Worm (Caenorhabditis elegans) whole organism, midembryonic: ENCODE results near the gene W07E11.1.

ENCODE experiments used
- T22C8.4 ChIP-seq: fragments of 200-800 bp; sonication (Bioruptor generic); IDR thresholded peaks from 2 replicates; pipeline ENCODE4 v1.3.6; 2022; ENCODE audit warnings: missing genetic modification characterization, missing compliant biosample characterization
- cog-1 ChIP-seq: sonication (generic microtip); optimal IDR thresholded peaks from 2 replicates; lab custom pipeline; 2016; ENCODE audit warnings: missing genetic modification characterization, missing compliant biosample characterization
- flt-1 ChIP-seq: fragments of 200-800 bp; sonication (Bioruptor generic); IDR thresholded peaks from 2 replicates; pipeline ENCODE4 v1.3.6; 2022; ENCODE audit warnings: missing genetic modification characterization, missing compliant biosample characterization
- klf-2 ChIP-seq: fragments of 200-800 bp; sonication (Bioruptor generic); conservative IDR thresholded peaks from 2 replicates; pipeline ENCODE4 v1.3.6; 2022; ENCODE audit warnings: missing genetic modification reagents, missing genetic modification characterization, missing compliant biosample characterization
- med-1 ChIP-seq: sonication (generic microtip); optimal IDR thresholded peaks from 2 replicates; lab custom pipeline; 2017; ENCODE audit warnings: missing genetic modification characterization, mild to moderate bottlenecking, missing compliant biosample characterization, antibody characterized with exemption, missing genetic modification reagents; ENCODE audit not compliant: insufficient read depth
- ref-1 ChIP-seq: fragments of 200-800 bp; sonication (Bioruptor generic); conservative IDR thresholded peaks from 2 replicates; pipeline ENCODE4 v1.3.6; 2022; ENCODE audit warnings: missing genetic modification reagents, missing genetic modification characterization, missing compliant biosample characterization
- tab-1 ChIP-seq: fragments of 200-800 bp; sonication (Bioruptor generic); IDR thresholded peaks from 2 replicates; pipeline ENCODE4 v1.3.6; 2022; ENCODE audit warnings: missing genetic modification characterization, missing compliant biosample characterization
- ztf-23 ChIP-seq: fragments of 200-800 bp; sonication (Bioruptor generic); IDR thresholded peaks from 2 replicates; pipeline ENCODE4 v1.3.6; 2022; ENCODE audit warnings: missing genetic modification reagents, missing genetic modification characterization, missing compliant biosample characterization
- ztf-29 ChIP-seq: fragments of 200-800 bp; sonication (Bioruptor generic); IDR thresholded peaks from 2 replicates; pipeline ENCODE4 v1.3.6; 2022; ENCODE audit warnings: missing genetic modification reagents, missing genetic modification characterization, missing compliant biosample characterization

W07E11.1 gene

ce11 chrX:10087866-10088265 is 3.4 kb downstream of the W07E11.1 start, which contains the start of gene flp-28:
Gene flp-28 (minus strand): TSS chrX:10087966.
- TF ChIP-seq ref-1 (GFP tag; lab: Robert Waterston, UW): no peak
- TF ChIP-seq ztf-29 (GFP tag; lab: Robert Waterston, UW): no peak
- no peak for TF ChIP-seq klf-2
- TF ChIP-seq med-1: no peak
- TF ChIP-seq cog-1 (tag; lab: Kevin White, UChicago): no peak
- no peak for TF ChIP-seq ztf-23
- no peak for TF ChIP-seq T22C8.4 (GFP tag; lab: Robert Waterston, UW)
- TF ChIP-seq flt-1 (GFP tag; lab: Robert Waterston, UW): no peak
- no peak for TF ChIP-seq tab-1 (GFP tag; lab: Robert Waterston, UW)

DNA sequence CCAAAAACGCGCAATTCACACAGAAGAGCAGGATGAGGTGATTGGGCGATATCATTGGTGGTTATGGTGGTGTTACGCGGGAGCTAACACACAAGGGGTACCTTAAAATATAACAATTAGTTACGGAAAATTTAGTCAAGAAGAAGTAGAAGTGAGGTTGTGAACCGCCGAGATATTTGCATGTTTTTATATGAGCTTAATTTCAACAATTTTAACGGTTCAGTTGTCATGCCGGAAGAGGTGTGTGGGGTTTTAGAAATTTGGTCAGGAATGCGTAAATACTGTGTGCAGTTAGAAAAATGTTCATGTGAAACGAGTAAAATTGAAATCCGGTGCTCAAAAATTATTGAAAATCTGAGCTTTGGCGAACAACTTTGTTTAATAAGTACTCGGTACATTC is 8.4 kb downstream of the W07E11.1 start, which contains the start of gene flp-3:
Gene flp-3 (minus strand): TSS at position 101 of the 400 bp plus-strand sequence.
- TF ChIP-seq flt-1 (GFP tag; lab: Robert Waterston, UW) (no peak), tab-1 (GFP tag; lab: Robert Waterston, UW) (no peak), ref-1 (GFP tag; lab: Robert Waterston, UW) (no peak)

- TF ChIP-seq flt-1 (GFP tag; lab: Robert Waterston, UW) (no peak), med-1 (no peak), ref-1 (GFP tag; lab: Robert Waterston, UW) (no peak), ztf-29 (GFP tag; lab: Robert Waterston, UW) (no peak), klf-2 (no peak), tab-1 (GFP tag; lab: Robert Waterston, UW) (no peak), cog-1 (tag; lab: Kevin White, UChicago) (no peak), ztf-23 (no peak)
These were observed 10.7 kb downstream of the W07E11.1 start, which contains the start of gene flp-2 for ce11 chrX:10095145-10095544. Gene flp-2 (minus strand): TSS chrX:10095245.

DNA sequence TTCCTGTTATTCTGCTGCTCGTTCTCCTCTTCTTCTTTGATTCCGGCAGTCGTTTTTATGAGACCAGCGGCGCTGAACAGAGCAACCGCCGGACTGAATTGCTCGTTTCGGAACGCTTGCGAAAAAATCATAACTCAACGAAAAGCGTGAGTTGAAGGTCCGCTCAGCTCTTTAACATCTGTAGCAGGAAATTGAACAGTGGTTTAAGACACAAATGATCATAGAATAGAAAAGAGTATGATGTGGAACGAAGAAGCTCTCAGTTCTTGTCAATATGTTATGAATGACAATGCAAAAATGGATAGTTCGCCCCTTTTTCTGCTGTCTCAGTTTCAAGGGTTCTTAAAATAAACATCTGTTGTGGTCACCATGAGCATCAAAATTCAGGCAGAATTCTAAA is 29.3 kb downstream of the W07E11.1 start:
- no peak for TF ChIP-seq klf-2
- no peak for TF ChIP-seq ztf-29 (GFP tag; lab: Robert Waterston, UW)
- TF ChIP-seq T22C8.4 (GFP tag; lab: Robert Waterston, UW): no peak
- no peak for TF ChIP-seq ztf-23
- TF ChIP-seq flt-1 (GFP tag; lab: Robert Waterston, UW): no peak
- TF ChIP-seq ref-1 (GFP tag; lab: Robert Waterston, UW): no peak
- no peak for TF ChIP-seq tab-1 (GFP tag; lab: Robert Waterston, UW)
- no peak for TF ChIP-seq med-1
- no peak for TF ChIP-seq cog-1 (tag; lab: Kevin White, UChicago)

ce11 chrX:10123015-10123414 is 38.6 kb downstream of the W07E11.1 start:
- TF ChIP-seq ref-1 (GFP tag; lab: Robert Waterston, UW): no peak
- TF ChIP-seq T22C8.4 (GFP tag; lab: Robert Waterston, UW): no peak
- no peak for TF ChIP-seq flt-1 (GFP tag; lab: Robert Waterston, UW)
- no peak for TF ChIP-seq med-1
- no peak for TF ChIP-seq tab-1 (GFP tag; lab: Robert Waterston, UW)
- no peak for TF ChIP-seq ztf-23
- no peak for TF ChIP-seq klf-2
- no peak for TF ChIP-seq cog-1 (tag; lab: Kevin White, UChicago)

DNA sequence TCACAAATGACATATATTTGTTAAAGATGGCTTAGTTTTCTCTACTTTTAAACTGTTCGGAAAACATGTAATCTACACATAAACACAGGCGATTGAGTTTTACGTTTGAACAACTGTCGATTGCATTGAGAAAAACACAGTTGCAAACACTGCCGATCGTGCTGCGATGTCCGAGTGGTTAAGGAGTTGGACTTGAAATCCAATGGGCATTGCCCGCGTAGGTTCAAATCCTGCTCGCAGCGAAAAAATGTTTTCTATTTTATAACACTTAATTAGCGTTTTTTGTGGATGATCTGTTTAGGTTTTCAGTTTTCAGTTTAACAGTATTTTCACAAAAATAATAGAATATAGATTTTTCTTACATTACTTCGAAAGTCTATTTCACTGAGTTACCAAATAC is 39.9 kb downstream of the W07E11.1 start:
- TF ChIP-seq flt-1 (GFP tag; lab: Robert Waterston, UW): no peak
- no peak for TF ChIP-seq ztf-23
- no peak for TF ChIP-seq ref-1 (GFP tag; lab: Robert Waterston, UW)
- TF ChIP-seq med-1: no peak
- no peak for TF ChIP-seq klf-2
- TF ChIP-seq tab-1 (GFP tag; lab: Robert Waterston, UW): no peak
- no peak for TF ChIP-seq ztf-29 (GFP tag; lab: Robert Waterston, UW)
- TF ChIP-seq T22C8.4 (GFP tag; lab: Robert Waterston, UW): no peak
- TF ChIP-seq cog-1 (tag; lab: Kevin White, UChicago): no peak

ce11 chrX:10130159-10130558 is 45.7 kb downstream of the W07E11.1 start:
- TF ChIP-seq ztf-29 (GFP tag; lab: Robert Waterston, UW) (no peak), T22C8.4 (GFP tag; lab: Robert Waterston, UW) (no peak), tab-1 (GFP tag; lab: Robert Waterston, UW) (no peak), klf-2 (no peak), ref-1 (GFP tag; lab: Robert Waterston, UW) (no peak), cog-1 (tag; lab: Kevin White, UChicago) (no peak), med-1 (no peak), ztf-23 (no peak), flt-1 (GFP tag; lab: Robert Waterston, UW) (no peak)

- TF ChIP-seq ztf-29 (GFP tag; lab: Robert Waterston, UW) (peak; percentile 41; the same call in 1 of the 2 replicates), ztf-23 (peak; percentile 89), tab-1 (GFP tag; lab: Robert Waterston, UW) (peak; percentile 94), med-1 (peak; percentile 32), T22C8.4 (GFP tag; lab: Robert Waterston, UW) (peak; percentile 91), ref-1 (GFP tag; lab: Robert Waterston, UW) (peak; percentile 83), flt-1 (GFP tag; lab: Robert Waterston, UW) (peak; percentile 93), klf-2 (peak; percentile 93), cog-1 (tag; lab: Kevin White, UChicago) (peak; percentile 68)
These were observed 48.2 kb downstream of the W07E11.1 start for ce11 chrX:10132546-10133032.

ce11 chrX:10133082-10133481 is 48.7 kb downstream of the W07E11.1 start, which contains the start of gene unc-58:
Gene unc-58 (minus strand): TSS chrX:10133182.
- no peak for TF ChIP-seq klf-2
- no peak for TF ChIP-seq ztf-23
- TF ChIP-seq T22C8.4 (GFP tag; lab: Robert Waterston, UW): no peak
- no peak for TF ChIP-seq tab-1 (GFP tag; lab: Robert Waterston, UW)
- no peak for TF ChIP-seq flt-1 (GFP tag; lab: Robert Waterston, UW)
- TF ChIP-seq ref-1 (GFP tag; lab: Robert Waterston, UW): no peak
- no peak for TF ChIP-seq med-1
- no peak for TF ChIP-seq cog-1 (tag; lab: Kevin White, UChicago)
- TF ChIP-seq ztf-29 (GFP tag; lab: Robert Waterston, UW): no peak

DNA sequence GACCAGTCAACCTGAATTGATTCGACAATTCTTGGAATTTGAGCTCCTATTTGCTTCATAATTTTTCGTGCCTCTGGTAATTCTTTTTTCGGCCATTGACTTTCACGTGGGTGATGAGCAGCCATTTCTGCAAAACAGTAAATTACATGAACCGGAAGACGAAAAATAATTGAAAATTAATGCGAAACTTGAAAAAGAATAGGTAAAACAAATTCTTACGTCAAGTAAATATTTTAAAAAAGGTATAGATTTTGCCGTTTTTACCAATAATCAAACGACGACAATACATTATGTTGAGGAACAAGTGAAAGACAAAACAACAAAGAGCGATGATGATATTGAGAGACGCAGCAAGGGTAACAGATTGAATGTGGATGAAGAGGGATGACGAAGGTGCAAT is 54.1 kb downstream of the W07E11.1 start, which contains the start of gene moc-1:
Gene moc-1 (minus strand): TSS at position 127 of the 400 bp plus-strand sequence.
- TF ChIP-seq T22C8.4 (GFP tag; lab: Robert Waterston, UW): no peak
- no peak for TF ChIP-seq cog-1 (tag; lab: Kevin White, UChicago)
- TF ChIP-seq ztf-29 (GFP tag; lab: Robert Waterston, UW): no peak
- no peak for TF ChIP-seq ztf-23
- TF ChIP-seq ref-1 (GFP tag; lab: Robert Waterston, UW): no peak
- no peak for TF ChIP-seq klf-2
- no peak for TF ChIP-seq med-1
- TF ChIP-seq flt-1 (GFP tag; lab: Robert Waterston, UW): no peak
- no peak for TF ChIP-seq tab-1 (GFP tag; lab: Robert Waterston, UW)
